Fruit fly (Drosophila melanogaster): ENCODE measurements around the gene Tango4.

Tango4 gene

DNA sequence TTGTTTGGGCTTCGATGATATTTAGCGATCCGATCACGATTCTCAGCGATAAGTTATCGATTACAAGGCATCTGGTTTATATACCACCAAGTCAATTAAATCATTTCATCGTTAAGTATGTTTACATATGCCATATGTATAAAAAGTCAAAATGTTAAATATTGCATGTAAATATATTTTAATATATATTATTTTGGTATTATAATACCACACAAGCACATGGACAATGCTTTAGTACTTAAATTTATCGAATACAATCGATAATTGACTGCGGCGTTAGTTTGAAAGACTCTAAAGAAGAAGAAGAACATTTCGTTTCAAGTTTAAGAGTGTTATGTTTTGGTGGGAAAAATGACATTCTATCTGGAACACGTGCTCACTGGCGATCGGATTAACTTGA, 49.3 kb downstream of the Tango4 start, which contains the start of gene CG34323:
TSS of gene CG34323 (plus strand) at position 301 of the 400 bp plus-strand sequence.
- TF ChIP-seq CTCF (optimal IDR thresholded peaks at IDR 0.05): no peak
- no peak for TF ChIP-seq CG8478 (optimal IDR thresholded peaks at IDR 0.05)
